Fruit fly (Drosophila melanogaster): ENCODE measurements around the gene brat.

DNA sequence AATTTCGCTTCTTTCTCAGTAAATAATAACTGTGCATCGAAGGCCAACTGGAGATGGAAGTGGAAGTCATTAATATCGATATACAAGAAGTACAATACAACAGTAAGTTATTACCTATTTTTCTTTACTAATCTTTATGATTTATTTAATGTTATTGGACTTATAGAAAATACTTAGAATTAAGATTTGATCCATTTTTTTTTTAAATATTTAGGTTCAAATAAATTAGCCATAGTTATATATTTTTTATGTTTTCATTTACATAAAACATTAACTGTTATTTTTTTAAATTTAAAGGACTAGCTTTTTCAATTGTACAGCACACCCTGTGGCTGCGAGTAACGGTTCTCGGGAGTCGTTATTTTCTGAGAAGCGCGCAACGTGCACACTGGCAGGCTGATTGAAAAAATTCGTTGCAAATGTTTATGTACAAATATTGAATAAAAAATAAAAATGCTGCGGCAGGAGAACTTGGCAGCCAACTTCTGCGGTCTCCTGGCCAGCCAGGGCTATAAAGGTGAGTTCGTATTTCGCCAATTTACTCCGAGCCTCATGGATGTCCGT lies 52.1 kb downstream of the brat start, which contains the start of the genes gammaTub37C and pigeon:
- TF ChIP-seq CG8159 (tag; optimal IDR thresholded peaks at IDR 0.05) (no peak), EcR (GFP tag; optimal IDR thresholded peaks at IDR 0.05) (no peak), Ets98B (GFP tag; IDR thresholded peaks at IDR 0.05) (no peak), CG13204 (GFP tag; optimal IDR thresholded peaks at IDR 0.05) (no peak), CG12605 (GFP tag; IDR thresholded peaks at IDR 0.05) (no peak), fd96Ca (GFP tag; IDR thresholded peaks at IDR 0.05) (no peak), Pif1B (GFP tag; optimal IDR thresholded peaks at IDR 0.05) (no peak), gl (tag; optimal IDR thresholded peaks at IDR 0.05) (no peak), CG32121 (GFP tag; IDR thresholded peaks at IDR 0.05) (no peak), CG8301 (tag; optimal IDR thresholded peaks at IDR 0.05) (no peak), CG17806 (tag; optimal IDR thresholded peaks at IDR 0.05) (no peak), rn (GFP tag; IDR thresholded peaks at IDR 0.05) (no peak)

Measured in whole organism, pupa.